Worm (Caenorhabditis elegans) whole organism, L2 larva: Measurements from ENCODE around the gene dod-6.
"Not testable (repeated sequence)": the region's sequence is repeated elsewhere in the genome, so short reads cannot be mapped to it uniquely, and the experiment has no call there.

Source experiments
- F13H6.1 ChIP-seq: sonication (generic microtip); optimal IDR thresholded peaks from 2 replicates; lab custom pipeline; 2016; ENCODE audit warnings: missing genetic modification characterization, missing compliant biosample characterization
- aly-2 ChIP-seq: fragments of 150-350 bp; optimal IDR thresholded peaks from 2 replicates; lab custom pipeline; 2014; ENCODE audit warnings: missing biosample characterization, missing genetic modification characterization
- lin-39 ChIP-seq: fragments of 150-350 bp; optimal IDR thresholded peaks from 2 replicates; lab custom pipeline; 2014; ENCODE audit warnings: missing biosample characterization, missing genetic modification reagents, missing genetic modification characterization
- nhr-11 ChIP-seq: fragments of 150-350 bp; optimal IDR thresholded peaks from 2 replicates; lab custom pipeline; 2014; ENCODE audit warnings: missing biosample characterization, missing genetic modification characterization
- nhr-77 ChIP-seq: fragments of 150-350 bp; optimal IDR thresholded peaks from 2 replicates; lab custom pipeline; 2014; ENCODE audit warnings: missing biosample characterization, missing genetic modification characterization
- peb-1 ChIP-seq: fragments of 150-350 bp; optimal IDR thresholded peaks from 2 replicates; lab custom pipeline; 2014; ENCODE audit warnings: missing biosample characterization, missing genetic modification characterization
- unc-62 ChIP-seq: fragments of 150-350 bp; optimal IDR thresholded peaks from 2 replicates; lab custom pipeline; 2014; ENCODE audit warnings: missing biosample characterization, missing genetic modification reagents, missing genetic modification characterization
- ztf-11 ChIP-seq: sonication (generic microtip); optimal IDR thresholded peaks from 2 replicates; lab custom pipeline; 2017; ENCODE audit warnings: missing biosample characterization, missing genetic modification characterization
- ztf-4 ChIP-seq: fragments of 150-350 bp; optimal IDR thresholded peaks from 2 replicates; lab custom pipeline; 2014; ENCODE audit warnings: missing biosample characterization, missing genetic modification characterization

ce11 chrIII:10221860-10222259 is 24.3 kb downstream of the dod-6 start, which contains the start of gene Y70G10A.4:
- TF ChIP-seq aly-2 (tag; lab: Kevin White, UChicago); ztf-4 (tag; lab: Kevin White, UChicago); F13H6.1 (tag; lab: Kevin White, UChicago); unc-62 (GFP tag; lab: Kevin White, UChicago); peb-1 (tag; lab: Kevin White, UChicago); nhr-77; nhr-11 (tag; lab: Kevin White, UChicago); ztf-11 (tag; lab: Kevin White, UChicago); lin-39 (tag; lab: Kevin White, UChicago): not testable (repeated sequence)
